Fruit fly (Drosophila melanogaster): ENCODE measurements around the gene CG13454.

Gene CG13454

DNA sequence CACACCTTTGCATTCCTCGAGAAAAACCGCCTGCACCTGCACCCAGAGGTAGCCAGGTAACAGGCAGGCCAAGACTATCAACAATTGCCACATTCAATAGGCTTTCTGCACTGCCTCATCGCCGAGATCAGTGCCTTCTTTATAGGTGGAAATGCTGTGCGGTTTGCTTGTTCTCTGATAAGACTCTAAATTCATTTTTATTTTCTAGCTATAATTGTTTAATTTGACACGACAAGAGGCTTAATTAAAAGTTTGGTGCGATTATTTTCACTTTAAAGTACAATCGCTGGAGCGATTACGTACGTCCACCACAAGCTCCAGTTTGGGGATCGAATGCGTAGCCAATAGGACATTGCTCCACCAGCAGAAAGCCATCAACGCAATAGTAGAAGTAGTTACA is 10.6 kb upstream of the CG13454 start, which contains the start of gene CG42729:
Gene CG42729, minus strand, starts transcription at position 101 of the 400 bp plus-strand sequence.
- TF ChIP-seq ovo (GFP tag; optimal IDR thresholded peaks at IDR 0.05): no peak
- TF ChIP-seq CG7045 (GFP tag; optimal IDR thresholded peaks at IDR 0.05): no peak
- no peak for TF ChIP-seq Mnt (GFP tag; optimal IDR thresholded peaks at IDR 0.05)
- no peak for TF ChIP-seq toe (GFP tag; optimal IDR thresholded peaks at IDR 0.05)
- TF ChIP-seq CG14711 (tag; optimal IDR thresholded peaks at IDR 0.05): no peak
- no peak for TF ChIP-seq CG11617 (GFP tag; optimal IDR thresholded peaks at IDR 0.05)
- TF ChIP-seq Hr96 (GFP tag; optimal IDR thresholded peaks at IDR 0.05): no peak
- TF ChIP-seq CG1620 (GFP tag; optimal IDR thresholded peaks at IDR 0.05): no peak
- no peak for TF ChIP-seq CG5204 (GFP tag; optimal IDR thresholded peaks at IDR 0.05)
- no peak for TF ChIP-seq CG7101 (tag; optimal IDR thresholded peaks at IDR 0.05)
- TF ChIP-seq kay (GFP tag; ENCODE audit: borderline replicate concordance): no peak
- no peak for TF ChIP-seq cnc (optimal IDR thresholded peaks at IDR 0.05)
- no peak for TF ChIP-seq cic (GFP tag; optimal IDR thresholded peaks at IDR 0.05)
- TF ChIP-seq Clk (GFP tag; optimal IDR thresholded peaks at IDR 0.05): no peak
- no peak for TF ChIP-seq CG12768 (GFP tag; optimal IDR thresholded peaks at IDR 0.05)
- TF ChIP-seq Crg-1 (GFP tag; optimal IDR thresholded peaks at IDR 0.05): no peak

DNA sequence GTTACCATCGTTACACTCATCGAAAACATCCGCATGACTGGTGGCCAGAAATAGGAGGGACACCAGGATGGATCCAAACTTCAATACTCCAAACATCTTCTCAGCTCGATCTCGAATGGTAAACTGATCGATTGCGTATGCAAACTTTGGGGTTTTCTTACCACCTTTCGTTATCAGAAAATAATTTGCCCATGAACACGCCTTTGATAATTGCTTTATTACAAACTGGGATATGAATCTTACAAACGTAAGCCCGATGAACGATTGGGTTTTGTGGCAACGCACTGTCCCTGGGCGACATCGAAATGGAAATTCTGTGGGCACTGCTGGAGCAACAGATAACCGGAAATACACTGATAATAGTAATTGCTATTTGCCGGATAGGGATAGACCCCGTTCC is 9.9 kb upstream of the CG13454 start, which contains the start of gene CG33985:
Gene CG33985, minus strand, starts transcription at position 101 of the 400 bp plus-strand sequence.
- no peak for TF ChIP-seq CG5204 (GFP tag; optimal IDR thresholded peaks at IDR 0.05)

DNA sequence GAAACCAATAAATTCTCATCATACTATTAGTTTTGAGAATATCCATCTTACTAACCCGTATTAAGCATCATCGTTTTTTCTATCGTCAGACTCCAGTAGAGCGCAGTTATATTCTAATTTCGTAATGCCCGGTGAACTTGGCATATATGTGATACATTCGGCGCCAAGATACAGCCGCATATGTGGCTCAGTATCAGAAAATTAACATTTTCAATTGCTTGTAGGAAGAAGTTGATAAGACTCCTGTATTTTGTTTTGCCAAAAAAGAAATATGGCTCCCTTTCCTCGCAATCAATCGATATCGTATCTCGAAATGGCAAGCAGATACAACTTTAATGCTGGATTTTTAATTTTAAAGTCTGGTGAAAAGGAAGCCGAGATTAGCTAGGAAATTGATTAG is 8.3 kb upstream of the CG13454 start, which contains the start of gene CG33986:
Gene CG33986, minus strand, starts transcription at position 101 of the 400 bp plus-strand sequence.
- TF ChIP-seq Clk (GFP tag; optimal IDR thresholded peaks at IDR 0.05) (no peak), CG12768 (GFP tag; optimal IDR thresholded peaks at IDR 0.05) (no peak), Mnt (GFP tag; optimal IDR thresholded peaks at IDR 0.05) (no peak), CG5204 (GFP tag; optimal IDR thresholded peaks at IDR 0.05) (no peak), tj (GFP tag; optimal IDR thresholded peaks at IDR 0.05) (no peak), kay (GFP tag; ENCODE audit: borderline replicate concordance) (no peak), bab1 (GFP tag; optimal IDR thresholded peaks at IDR 0.05) (no peak), cnc (optimal IDR thresholded peaks at IDR 0.05) (no peak), toe (GFP tag; optimal IDR thresholded peaks at IDR 0.05) (no peak), Hr96 (GFP tag; optimal IDR thresholded peaks at IDR 0.05) (no peak), CG14711 (tag; optimal IDR thresholded peaks at IDR 0.05) (no peak), ovo (GFP tag; optimal IDR thresholded peaks at IDR 0.05) (no peak), CG7101 (tag; optimal IDR thresholded peaks at IDR 0.05) (no peak), cic (GFP tag; optimal IDR thresholded peaks at IDR 0.05) (no peak), pad (GFP tag; optimal IDR thresholded peaks at IDR 0.05) (no peak), CG7045 (GFP tag; optimal IDR thresholded peaks at IDR 0.05) (no peak), CG1620 (GFP tag; optimal IDR thresholded peaks at IDR 0.05) (no peak), CG11617 (GFP tag; optimal IDR thresholded peaks at IDR 0.05) (no peak)

DNA sequence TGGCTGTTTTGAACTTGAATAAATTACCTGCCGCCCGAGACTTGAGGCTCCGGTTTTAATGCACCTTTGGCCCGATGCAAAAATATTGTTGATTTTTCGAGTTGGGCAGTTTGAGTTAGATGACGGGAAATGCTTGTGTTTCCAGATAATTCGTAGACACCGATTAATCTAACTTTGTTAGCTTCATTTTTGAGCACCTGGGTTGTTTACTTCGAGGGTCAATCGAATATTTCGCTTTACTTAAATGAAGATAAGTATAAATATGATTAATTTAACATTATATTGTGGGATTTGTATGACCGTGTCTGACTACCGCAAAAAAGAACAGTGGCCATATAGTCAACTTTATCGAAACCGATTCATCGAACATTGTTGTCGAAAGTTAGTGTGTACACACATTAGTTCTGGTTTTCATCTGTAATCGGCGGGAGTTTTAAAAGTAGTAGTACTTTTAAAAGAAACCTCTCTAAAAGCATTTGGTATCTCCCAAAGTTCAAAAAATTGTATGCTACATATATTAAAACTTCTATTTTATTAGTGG is 7.0 kb upstream of the CG13454 start, which contains the start of gene CG7945:
Gene CG7945, minus strand, starts transcription at position 332 of the 541 bp plus-strand sequence.
- TF ChIP-seq kay (GFP tag; ENCODE audit: borderline replicate concordance) (peak; percentile 8), CG7045 (GFP tag; optimal IDR thresholded peaks at IDR 0.05) (no peak), bab1 (GFP tag; optimal IDR thresholded peaks at IDR 0.05) (peak; percentile 70)

DNA sequence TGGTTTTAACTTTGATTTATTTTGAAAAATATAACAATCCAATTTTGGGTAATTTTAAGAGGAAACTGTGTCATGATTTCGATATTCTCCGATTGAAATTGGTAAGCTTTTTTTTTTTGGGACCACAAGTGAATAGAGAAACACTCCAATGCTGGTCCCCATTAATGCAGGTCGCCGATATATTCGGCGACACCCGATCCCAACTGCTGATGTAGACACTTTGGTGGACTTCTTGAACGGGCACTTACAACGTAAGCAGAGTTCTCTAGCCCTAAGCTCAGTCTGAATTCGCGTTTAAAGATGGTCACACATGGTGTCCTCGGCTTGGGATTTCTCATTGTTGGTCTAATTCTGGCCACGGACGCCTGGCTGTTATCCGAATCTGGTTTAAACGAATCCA is 3.5 kb upstream of the CG13454 start, which contains the start of gene yellow-k:
Gene yellow-k, plus strand, starts transcription at position 301 of the 400 bp plus-strand sequence.
- TF ChIP-seq tj (GFP tag; optimal IDR thresholded peaks at IDR 0.05) (peak; percentile 82), CG7045 (GFP tag; optimal IDR thresholded peaks at IDR 0.05) (no peak), bab1 (GFP tag; optimal IDR thresholded peaks at IDR 0.05) (peak; percentile 7), CG33017 (tag; optimal IDR thresholded peaks at IDR 0.05) (no peak), kay (GFP tag; ENCODE audit: borderline replicate concordance) (no peak), cic (GFP tag; optimal IDR thresholded peaks at IDR 0.05) (no peak), CG1620 (GFP tag; optimal IDR thresholded peaks at IDR 0.05) (no peak)

DNA sequence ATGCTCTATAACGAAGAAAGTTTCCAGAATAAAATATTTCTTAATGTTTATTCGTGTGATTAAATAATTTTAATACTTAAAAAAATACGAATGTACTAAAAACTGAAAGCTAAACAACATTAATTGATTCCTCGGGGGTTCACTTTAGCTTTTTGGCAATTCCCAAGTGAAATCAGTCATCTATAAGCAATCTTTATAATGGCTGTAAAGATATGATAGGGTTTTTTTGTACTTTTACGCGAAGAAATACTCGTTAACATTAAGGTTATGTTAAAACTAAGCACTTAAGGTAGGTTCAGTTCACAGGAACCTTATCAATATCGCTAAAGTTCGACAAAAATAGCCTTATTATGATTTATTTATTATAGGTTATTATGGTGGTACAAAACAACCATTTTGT is 3.1 kb upstream of the CG13454 start:
- TF ChIP-seq Hr96 (GFP tag; optimal IDR thresholded peaks at IDR 0.05) (no peak), kay (GFP tag; ENCODE audit: borderline replicate concordance) (no peak), bab1 (GFP tag; optimal IDR thresholded peaks at IDR 0.05) (no peak), CG12768 (GFP tag; optimal IDR thresholded peaks at IDR 0.05) (no peak), CG33017 (tag; optimal IDR thresholded peaks at IDR 0.05) (no peak), CG1620 (GFP tag; optimal IDR thresholded peaks at IDR 0.05) (no peak), CG7101 (tag; optimal IDR thresholded peaks at IDR 0.05) (no peak), Crg-1 (GFP tag; optimal IDR thresholded peaks at IDR 0.05) (no peak), CG5204 (GFP tag; optimal IDR thresholded peaks at IDR 0.05) (no peak), Mnt (GFP tag; optimal IDR thresholded peaks at IDR 0.05) (no peak)

DNA sequence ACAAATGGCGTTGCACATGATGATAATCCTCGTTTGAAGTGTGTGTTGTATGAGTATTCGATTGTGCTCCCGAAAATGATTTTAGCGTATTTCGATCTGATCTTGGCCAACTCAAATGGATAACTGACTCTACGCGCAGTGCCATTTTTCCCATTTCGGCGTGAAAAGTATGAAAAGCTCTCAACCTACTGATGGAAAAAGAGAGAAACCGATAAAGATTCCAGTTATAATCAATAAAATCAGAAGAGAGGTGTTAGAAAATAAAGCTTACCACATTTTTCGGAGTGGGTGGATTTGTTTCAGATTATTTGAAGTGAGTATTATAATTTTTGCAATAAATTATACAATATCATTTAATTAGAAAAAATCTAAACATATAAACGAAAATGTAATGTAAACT is 2.6 kb upstream of the CG13454 start, which contains the start of gene mex1:
Gene mex1, minus strand, starts transcription at position 101 of the 400 bp plus-strand sequence.
- TF ChIP-seq Hr96 (GFP tag; optimal IDR thresholded peaks at IDR 0.05) (no peak), Crg-1 (GFP tag; optimal IDR thresholded peaks at IDR 0.05) (no peak), CG33017 (tag; optimal IDR thresholded peaks at IDR 0.05) (no peak), CG7045 (GFP tag; optimal IDR thresholded peaks at IDR 0.05) (no peak), CG7101 (tag; optimal IDR thresholded peaks at IDR 0.05) (no peak), CG5204 (GFP tag; optimal IDR thresholded peaks at IDR 0.05) (no peak), tj (GFP tag; optimal IDR thresholded peaks at IDR 0.05) (no peak), cnc (optimal IDR thresholded peaks at IDR 0.05) (no peak), CG12768 (GFP tag; optimal IDR thresholded peaks at IDR 0.05) (no peak), CG1620 (GFP tag; optimal IDR thresholded peaks at IDR 0.05) (no peak), cic (GFP tag; optimal IDR thresholded peaks at IDR 0.05) (no peak), Clk (GFP tag; optimal IDR thresholded peaks at IDR 0.05) (no peak), Mnt (GFP tag; optimal IDR thresholded peaks at IDR 0.05) (no peak), bab1 (GFP tag; optimal IDR thresholded peaks at IDR 0.05) (no peak), CG14711 (tag; optimal IDR thresholded peaks at IDR 0.05) (no peak), CG11617 (GFP tag; optimal IDR thresholded peaks at IDR 0.05) (no peak), toe (GFP tag; optimal IDR thresholded peaks at IDR 0.05) (no peak), ovo (GFP tag; optimal IDR thresholded peaks at IDR 0.05) (no peak), kay (GFP tag; ENCODE audit: borderline replicate concordance) (no peak), pad (GFP tag; optimal IDR thresholded peaks at IDR 0.05) (no peak)

Data from whole organism, adult.